Fruit fly (Drosophila melanogaster) Kc167 (cell line): ENCODE results near the gene Aduk.

Experiments used
- Myc ChIP-seq: fragments of >200 bp; optimal IDR thresholded peaks from 2 replicates; lab custom pipeline; 2017; ENCODE audit warnings: missing external identifiers
- Sin3A ChIP-seq: fragments of >200 bp; optimal IDR thresholded peaks from 2 replicates; lab custom pipeline; 2018; ENCODE audit warnings: missing external identifiers
- insv ChIP-seq: fragments of >200 bp; optimal IDR thresholded peaks from 3 replicates; lab custom pipeline; 2018; ENCODE audit warnings: missing external identifiers
- psq ChIP-seq: fragments of >200 bp; optimal IDR thresholded peaks from 2 replicates; lab custom pipeline; 2017; ENCODE audit warnings: missing external identifiers

DNA sequence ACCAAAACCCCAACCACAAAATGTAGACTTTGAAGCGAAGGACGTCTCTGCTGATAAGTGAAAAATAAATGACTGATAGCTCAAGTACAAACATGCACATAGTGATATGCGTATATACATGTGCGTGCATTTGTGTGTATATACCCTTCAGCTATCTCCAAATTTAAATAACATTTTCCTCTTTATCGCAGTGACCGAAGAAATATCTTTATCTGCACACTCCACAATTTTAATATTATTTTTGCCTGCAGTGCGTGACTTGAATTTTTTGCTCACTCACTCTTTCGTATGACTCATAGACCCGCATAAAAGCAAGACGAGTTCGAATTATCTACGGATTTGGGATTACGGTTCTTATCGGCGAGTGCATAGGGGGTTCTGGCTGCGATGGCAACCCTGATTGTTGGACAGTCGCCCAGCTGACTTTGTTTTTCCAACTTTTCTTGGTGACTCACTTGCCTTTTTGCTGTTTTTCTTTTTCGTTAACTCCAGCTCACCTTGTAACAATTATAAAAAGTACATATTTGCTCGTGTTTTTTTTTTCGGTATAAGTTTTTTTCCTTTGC is 8.6 kb upstream of the Aduk start:
- no peak for TF ChIP-seq Myc (lab: Kevin White, UChicago)
- no peak for TF ChIP-seq insv
- TF ChIP-seq psq = no peak
- TF ChIP-seq Sin3A (lab: Kevin White, UChicago) = no peak
